Fruit fly (Drosophila melanogaster) whole organism: Measurements from ENCODE around the gene ATPsynB.

Experiments
- EcR ChIP-seq, 2 experiments: fragments of >200 bp; optimal IDR thresholded peaks; 2 replicates each; lab custom pipeline; 2017; ENCODE audit warnings: missing biosample characterization in 2 of 2, missing genetic modification characterization in 2 of 2, missing genetic modification reagents in 2 of 2
- pan ChIP-seq: fragments of >200 bp; optimal IDR thresholded peaks from 2 replicates; lab custom pipeline; 2017
- psq ChIP-seq: fragments of >200 bp; optimal IDR thresholded peaks from 2 replicates; lab custom pipeline; 2017
- usp ChIP-seq: fragments of >200 bp; optimal IDR thresholded peaks from 2 replicates; lab custom pipeline; 2017; ENCODE audit warnings: missing biosample characterization, missing genetic modification characterization, mixed read lengths

DNA sequence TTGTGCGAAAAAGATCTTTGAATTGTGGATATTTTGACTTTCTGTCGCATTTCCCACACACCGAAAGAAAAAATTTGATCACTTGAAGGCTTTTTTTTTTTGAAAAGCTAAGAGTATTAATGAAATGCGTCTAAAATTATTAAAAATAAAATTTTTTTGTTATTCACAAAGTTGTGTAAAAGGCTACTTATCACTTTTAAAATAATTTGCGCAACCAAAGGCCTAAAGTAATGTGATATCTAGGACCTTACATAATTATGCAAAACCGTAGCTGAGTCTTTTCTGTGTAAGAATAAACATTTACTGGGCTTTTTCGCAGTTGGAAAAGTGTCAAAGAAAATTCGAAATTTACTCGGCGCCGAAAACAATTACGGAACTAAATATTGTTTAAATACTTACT, 34.5 kb downstream of the ATPsynB start:
- no peak for TF ChIP-seq psq (lab: Kevin White, UChicago)
- no peak for TF ChIP-seq usp
- no peak for TF ChIP-seq pan (lab: Kevin White, UChicago)
- TF ChIP-seq EcR (GFP tag; optimal IDR thresholded peaks at IDR 0.05; lab: Kevin White, UChicago), result no peak
